Worm (Caenorhabditis elegans) whole organism, L4 larva: ENCODE data around the gene fbxb-52.
A peak's percentile ranks its signal among the peaks of the same experiment; 100 is the strongest.
"Not testable (repeated sequence)": the region's sequence is repeated elsewhere in the genome, so short reads cannot be mapped to it uniquely, and the experiment has no call there.

Source experiments
- D1046.2 ChIP-seq: fragments of 200-800 bp; sonication (Bioruptor generic); IDR thresholded peaks from 2 replicates; pipeline ENCODE4 v1.3.6; 2022; ENCODE audit warnings: missing genetic modification characterization, missing compliant biosample characterization
- F26F4.8 ChIP-seq: fragments of 200-800 bp; sonication (Bioruptor generic); conservative IDR thresholded peaks from 2 replicates; pipeline ENCODE4 v1.3.6; 2022; ENCODE audit warnings: missing genetic modification characterization, missing compliant biosample characterization
- R02D3.7 ChIP-seq: fragments of 150-350 bp; sonication (generic microtip); optimal IDR thresholded peaks from 3 replicates; lab custom pipeline; 2014; ENCODE audit warnings: missing biosample characterization, missing genetic modification characterization
- T20F7.1 ChIP-seq: fragments of 200-800 bp; sonication (Bioruptor generic); optimal IDR thresholded peaks from 2 replicates; lab custom pipeline; 2018; ENCODE audit warnings: mild to moderate bottlenecking, missing genetic modification characterization, missing compliant biosample characterization
- Y5F2A.4 ChIP-seq: fragments of 200-800 bp; sonication (Bioruptor generic); optimal IDR thresholded peaks from 2 replicates; lab custom pipeline; 2018; ENCODE audit warnings: mild to moderate bottlenecking, missing genetic modification characterization, missing compliant biosample characterization
- ZK546.5 ChIP-seq, 2 experiments: sonication (generic microtip); optimal IDR thresholded peaks; 2 replicates each; lab custom pipeline; 2017; ENCODE audit warnings: missing biosample characterization in 2 of 2, missing genetic modification characterization in 2 of 2
- aha-1 ChIP-seq: fragments of 150-350 bp; peaks from one replicate; lab custom pipeline; 2014; ENCODE audit warnings: missing biosample characterization, missing genetic modification characterization
- ama-1 ChIP-seq: fragments of 150-350 bp; optimal IDR thresholded peaks from 2 replicates; lab custom pipeline; 2014; ENCODE audit warnings: inconsistent platforms, mixed read lengths
- arid-1 ChIP-seq: fragments of 200-800 bp; sonication (Bioruptor generic); conservative IDR thresholded peaks from 2 replicates; pipeline ENCODE4 v1.3.6; 2022; ENCODE audit warnings: missing genetic modification reagents, missing genetic modification characterization, missing compliant biosample characterization
- ceh-20 ChIP-seq: fragments of 200-800 bp; sonication (Bioruptor generic); IDR thresholded peaks from 2 replicates; pipeline ENCODE4 v1.3.6; 2022; ENCODE audit warnings: missing genetic modification reagents, missing genetic modification characterization, missing compliant biosample characterization
- ceh-28 ChIP-seq: fragments of 150-350 bp; optimal IDR thresholded peaks from 2 replicates; lab custom pipeline; 2014; ENCODE audit warnings: missing biosample characterization, missing genetic modification reagents, missing genetic modification characterization
- ceh-32 ChIP-seq: sonication (generic microtip); optimal IDR thresholded peaks from 2 replicates; lab custom pipeline; 2016; ENCODE audit warnings: mild to moderate bottlenecking, missing genetic modification characterization, missing compliant biosample characterization; ENCODE audit not compliant: poor library complexity
- ceh-62 ChIP-seq: sonication (generic microtip); optimal IDR thresholded peaks from 2 replicates; lab custom pipeline; 2017; ENCODE audit warnings: missing biosample characterization, missing genetic modification characterization
- ctbp-1 ChIP-seq: fragments of 200-800 bp; sonication (Bioruptor generic); IDR thresholded peaks from 2 replicates; pipeline ENCODE4 v1.3.6; 2022; ENCODE audit warnings: missing genetic modification reagents, missing genetic modification characterization, missing compliant biosample characterization
- duxl-1 ChIP-seq: sonication (generic microtip); optimal IDR thresholded peaks from 2 replicates; lab custom pipeline; 2016; ENCODE audit warnings: mild to moderate bottlenecking, missing genetic modification characterization, moderate library complexity, missing compliant biosample characterization; ENCODE audit not compliant: poor library complexity
- gei-8 ChIP-seq: fragments of 200-800 bp; sonication (Bioruptor generic); optimal IDR thresholded peaks from 2 replicates; lab custom pipeline; 2018; ENCODE audit warnings: mild to moderate bottlenecking, missing genetic modification characterization, missing compliant biosample characterization
- hlh-11 ChIP-seq: fragments of 200-800 bp; sonication (Bioruptor generic); optimal IDR thresholded peaks from 2 replicates; lab custom pipeline; 2018; ENCODE audit warnings: mild to moderate bottlenecking, missing genetic modification characterization, missing compliant biosample characterization
- hmg-1.1 ChIP-seq: fragments of 200-800 bp; sonication (Bioruptor generic); IDR thresholded peaks from 2 replicates; pipeline ENCODE4 v1.3.6; 2022; ENCODE audit warnings: missing genetic modification reagents, missing genetic modification characterization, missing compliant biosample characterization
- jun-1 ChIP-seq: fragments of 150-350 bp; optimal IDR thresholded peaks from 2 replicates; lab custom pipeline; 2014; ENCODE audit warnings: missing biosample characterization, missing genetic modification reagents, missing genetic modification characterization
- lin-15B ChIP-seq: fragments of 150-350 bp; sonication (generic microtip); optimal IDR thresholded peaks from 3 replicates; lab custom pipeline; 2014; ENCODE audit warnings: missing biosample characterization, missing genetic modification characterization
- lin-39 ChIP-seq: fragments of 150-350 bp; optimal IDR thresholded peaks from 2 replicates; lab custom pipeline; 2014; ENCODE audit warnings: missing biosample characterization, missing genetic modification reagents, missing genetic modification characterization
- lsy-2 ChIP-seq, 2 experiments: fragments of 150-350 bp in 1 of 2; sonication (generic microtip) in 1 of 2; optimal IDR thresholded peaks; 2 replicates each; lab custom pipeline; 2014 to 2017; ENCODE audit warnings: missing biosample characterization in 2 of 2, missing genetic modification characterization in 2 of 2
- madf-9 ChIP-seq: fragments of 200-800 bp; sonication (Bioruptor generic); conservative IDR thresholded peaks from 2 replicates; pipeline ENCODE4 v1.3.6; 2022; ENCODE audit warnings: missing genetic modification reagents, missing genetic modification characterization, missing compliant biosample characterization
- mdl-1 ChIP-seq, 2 experiments: fragments of 150-350 bp in 1 of 2; sonication (generic microtip) in 1 of 2; optimal IDR thresholded peaks; 2 replicates each; lab custom pipeline; 2014 to 2017; ENCODE audit warnings: missing biosample characterization in 2 of 2, missing genetic modification characterization in 2 of 2
- mdt-29 ChIP-seq: fragments of 200-800 bp; sonication (Bioruptor generic); IDR thresholded peaks from 2 replicates; pipeline ENCODE4 v1.3.6; 2022; ENCODE audit warnings: missing genetic modification reagents, missing genetic modification characterization, missing compliant biosample characterization
- mep-1 ChIP-seq: fragments of 150-350 bp; sonication (generic microtip); optimal IDR thresholded peaks from 3 replicates; lab custom pipeline; 2014; ENCODE audit warnings: missing biosample characterization, missing genetic modification characterization
- mes-2 ChIP-seq: sonication (generic microtip); optimal IDR thresholded peaks from 2 replicates; lab custom pipeline; 2016; ENCODE audit warnings: missing genotype, mild to moderate bottlenecking, missing genetic modification characterization, missing compliant biosample characterization; ENCODE audit not compliant: poor library complexity, severe bottlenecking
- mxl-2 ChIP-seq: fragments of 200-800 bp; sonication (Bioruptor generic); conservative IDR thresholded peaks from 2 replicates; pipeline ENCODE4 v1.3.6; 2022; ENCODE audit warnings: missing genetic modification reagents, missing genetic modification characterization, missing compliant biosample characterization
- nhr-77 ChIP-seq: fragments of 150-350 bp; optimal IDR thresholded peaks from 2 replicates; lab custom pipeline; 2014; ENCODE audit warnings: missing biosample characterization, missing genetic modification characterization
- pha-4 ChIP-seq, 2 experiments: fragments of 150-350 bp in 1 of 2; fragments of 200-800 bp in 1 of 2; sonication (Bioruptor generic) in 1 of 2; IDR thresholded peaks in 1 of 2; optimal IDR thresholded peaks in 1 of 2; 2 replicates each; pipeline versions ENCODE4 v1.3.6 to Lab custom; 2014 to 2022; ENCODE audit warnings: missing genetic modification characterization in 2 of 2, missing genetic modification reagents in 2 of 2, missing biosample characterization in 1 of 2, missing compliant biosample characterization in 1 of 2
- php-3 ChIP-seq: fragments of 200-800 bp; sonication (Bioruptor generic); IDR thresholded peaks from 2 replicates; pipeline ENCODE4 v1.3.6; 2022; ENCODE audit warnings: missing genetic modification reagents, missing genetic modification characterization, missing compliant biosample characterization
- pqm-1 ChIP-seq: sonication (generic microtip); optimal IDR thresholded peaks from 2 replicates; lab custom pipeline; 2017; ENCODE audit warnings: missing biosample characterization, missing genetic modification characterization
- set-16 ChIP-seq: fragments of 200-800 bp; sonication (Bioruptor generic); IDR thresholded peaks from 2 replicates; pipeline ENCODE4 v1.3.6; 2022; ENCODE audit warnings: missing genetic modification reagents, missing genetic modification characterization, missing compliant biosample characterization
- skn-1 ChIP-seq: fragments of 150-350 bp; optimal IDR thresholded peaks from 2 replicates; lab custom pipeline; 2014; ENCODE audit warnings: missing biosample characterization, missing genetic modification characterization
- snpc-4 ChIP-seq: fragments of 150-350 bp; optimal IDR thresholded peaks from 2 replicates; lab custom pipeline; 2014; ENCODE audit warnings: missing biosample characterization, missing genetic modification characterization
- tag-97 ChIP-seq: fragments of 200-800 bp; sonication (Bioruptor generic); IDR thresholded peaks from 2 replicates; pipeline ENCODE4 v1.3.6; 2022; ENCODE audit warnings: missing genetic modification characterization, missing compliant biosample characterization
- tra-1 ChIP-seq: fragments of 200-800 bp; sonication (Bioruptor generic); IDR thresholded peaks from 2 replicates; pipeline ENCODE4 v1.3.6; 2022; ENCODE audit warnings: missing genetic modification reagents, missing genetic modification characterization, missing compliant biosample characterization
- unc-130 ChIP-seq: sonication (generic microtip); optimal IDR thresholded peaks from 2 replicates; lab custom pipeline; 2016; ENCODE audit warnings: missing genetic modification reagents, missing genetic modification characterization, missing compliant biosample characterization
- unc-62 ChIP-seq, 3 experiments: fragments of 150-350 bp in 1 of 3; sonication (generic microtip); optimal IDR thresholded peaks in 2 of 3; peaks in 1 of 3; 1 replicate in 1 of 3; 2 replicates in 2 of 3; lab custom pipeline; 2014 to 2017; ENCODE audit warnings: missing biosample characterization in 3 of 3, missing genetic modification characterization in 3 of 3, missing genetic modification reagents in 3 of 3, missing genotype in 1 of 3
- vab-7 ChIP-seq: fragments of 200-800 bp; sonication (Bioruptor generic); IDR thresholded peaks from 2 replicates; pipeline ENCODE4 v1.3.6; 2022; ENCODE audit warnings: missing genetic modification reagents, missing genetic modification characterization, missing compliant biosample characterization
- zfp-2 ChIP-seq: sonication (generic microtip); optimal IDR thresholded peaks from 2 replicates; lab custom pipeline; 2016; ENCODE audit warnings: mild to moderate bottlenecking, missing genetic modification characterization, missing compliant biosample characterization
- zip-11 ChIP-seq: fragments of 200-800 bp; sonication (Bioruptor generic); IDR thresholded peaks from 2 replicates; pipeline ENCODE4 v1.3.6; 2022; ENCODE audit warnings: missing genetic modification characterization, missing compliant biosample characterization
- ztf-7 ChIP-seq: fragments of 150-350 bp; optimal IDR thresholded peaks from 2 replicates; lab custom pipeline; 2014; ENCODE audit warnings: missing biosample characterization, missing genetic modification characterization

Gene fbxb-52

ce11 chrII:1543182-1543581 is 7.2 kb downstream of the fbxb-52 start, which contains the start of gene K05F6.4:
Gene K05F6.4 (plus strand): TSS chrII:1543482.
- not testable (repeated sequence) for TF ChIP-seq lin-39; set-16; ZK546.5 (tag; optimal IDR thresholded peaks at IDR 0.05; lab: Kevin White, UChicago)

ce11 chrII:1540628-1541027 is 9.8 kb downstream of the fbxb-52 start, which contains the start of gene poml-4:
Gene poml-4 (plus strand): TSS chrII:1540928.
- TF ChIP-seq mdt-29 (GFP tag; lab: Robert Waterston, UW); nhr-77; lin-15B: not testable (repeated sequence)

DNA sequence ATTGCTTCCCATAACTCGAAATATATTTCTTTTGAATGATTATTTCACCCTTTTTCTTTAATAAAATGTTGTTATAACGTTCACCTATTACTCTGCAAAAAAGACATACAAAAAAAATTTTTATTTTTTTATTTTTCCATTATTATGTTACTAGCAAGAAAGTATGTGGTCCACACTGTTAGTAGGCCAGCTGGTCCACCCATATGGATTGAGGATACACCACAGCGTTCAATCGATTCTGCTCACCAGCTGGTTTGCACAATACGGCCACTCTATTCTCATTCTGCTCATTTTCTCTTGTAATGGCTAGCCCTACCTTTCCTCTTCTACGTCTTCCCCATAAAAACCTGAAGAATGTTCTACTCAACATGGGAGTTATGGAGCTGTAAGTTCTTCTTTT is 11.8 kb downstream of the fbxb-52 start, which contains the start of gene fbxb-44:
fbxb-44 (plus strand) TSS at position 301 of the 400 bp plus-strand sequence.
- TF ChIP-seq ceh-28, result no peak
- TF ChIP-seq T20F7.1 (GFP tag; lab: Kevin White, UChicago), result no peak
- TF ChIP-seq ceh-20 (GFP tag; lab: Robert Waterston, UW), result no peak
- TF ChIP-seq unc-62 (GFP tag; optimal IDR thresholded peaks at IDR 0.05 in 1 of 2; lab: Kevin White, UChicago), result no peak
- no peak for TF ChIP-seq unc-62 (tag; optimal IDR thresholded peaks at IDR 0.05; lab: Kevin White, UChicago)
- no peak for TF ChIP-seq arid-1 (GFP tag; lab: Robert Waterston, UW)
- TF ChIP-seq pha-4 (GFP tag; IDR thresholded peaks at IDR 0.05; lab: Robert Waterston, UW), result no peak
- no peak for TF ChIP-seq pha-4 (tag; optimal IDR thresholded peaks at IDR 0.05; lab: Kevin White, UChicago)
- no peak for TF ChIP-seq D1046.2 (GFP tag; lab: Robert Waterston, UW)
- no peak for TF ChIP-seq snpc-4 (tag; lab: Kevin White, UChicago)
- no peak for TF ChIP-seq mes-2 (tag; lab: Kevin White, UChicago)
- no peak for TF ChIP-seq zip-11 (GFP tag; lab: Robert Waterston, UW)
- TF ChIP-seq ceh-32 (tag; lab: Kevin White, UChicago), result no peak
- TF ChIP-seq ztf-7 (tag; lab: Kevin White, UChicago), result no peak
- no peak for TF ChIP-seq R02D3.7 (tag; lab: Kevin White, UChicago)
- no peak for TF ChIP-seq hlh-11 (tag; lab: Kevin White, UChicago)
- TF ChIP-seq php-3, result no peak
- no peak for TF ChIP-seq zfp-2
- TF ChIP-seq ama-1, result no peak
- no peak for TF ChIP-seq duxl-1 (tag; lab: Kevin White, UChicago)

- TF ChIP-seq snpc-4 (tag; lab: Kevin White, UChicago) (no peak), lsy-2 (tag; optimal IDR thresholded peaks at IDR 0.05; lab: Kevin White, UChicago) (no peak), unc-62 (GFP tag; optimal IDR thresholded peaks at IDR 0.05 in 1 of 2; lab: Kevin White, UChicago) (peak in 1 of 2 experiments; percentile 27), unc-62 (tag; optimal IDR thresholded peaks at IDR 0.05; lab: Kevin White, UChicago) (no peak), tra-1 (GFP tag; lab: Robert Waterston, UW) (no peak), ctbp-1 (GFP tag; lab: Robert Waterston, UW) (no peak), mdl-1 (tag; optimal IDR thresholded peaks at IDR 0.05; lab: Kevin White, UChicago) (no peak), F26F4.8 (GFP tag; lab: Robert Waterston, UW) (no peak), aha-1 (tag; lab: Kevin White, UChicago) (no peak)
- TF ChIP-seq, all 104 proteins: peak for 1
Observed at ce11 chrII:1537321-1537720, 13.1 kb downstream of the fbxb-52 start, which contains the start of gene fbxb-42. Gene fbxb-42 (plus strand): TSS chrII:1537621.

DNA sequence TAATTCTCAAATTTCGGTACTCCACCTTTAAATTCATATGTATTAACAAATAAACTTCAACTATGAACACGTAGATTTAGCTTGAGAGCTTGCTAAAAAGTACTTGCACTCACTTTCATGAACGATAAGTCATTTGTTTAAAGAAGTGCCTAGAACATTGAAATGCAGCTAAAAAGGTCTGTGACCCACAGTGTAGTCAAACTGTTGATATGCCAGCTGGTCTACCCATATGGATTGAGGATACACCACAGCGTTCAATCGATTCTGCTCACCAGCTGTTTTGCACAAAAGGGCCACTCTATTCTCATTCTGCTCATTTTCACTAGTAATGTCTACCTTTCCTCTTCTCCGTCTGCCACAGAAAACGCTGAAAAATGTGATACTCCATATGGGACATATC is 14.5 kb downstream of the fbxb-52 start, which contains the start of gene fbxb-43:
fbxb-43 (plus strand) TSS at position 301 of the 400 bp plus-strand sequence.
- TF ChIP-seq ctbp-1 (GFP tag; lab: Robert Waterston, UW) (no peak), pha-4 (GFP tag; IDR thresholded peaks at IDR 0.05; lab: Robert Waterston, UW) (no peak), pha-4 (tag; optimal IDR thresholded peaks at IDR 0.05; lab: Kevin White, UChicago) (no peak), mep-1 (tag; lab: Kevin White, UChicago) (no peak), hmg-1.1 (GFP tag; lab: Robert Waterston, UW) (no peak), pqm-1 (tag; lab: Kevin White, UChicago) (no peak), madf-9 (GFP tag; lab: Robert Waterston, UW) (no peak), jun-1 (tag; lab: Kevin White, UChicago) (no peak), mxl-2 (no peak), Y5F2A.4 (GFP tag; lab: Kevin White, UChicago) (no peak), tag-97 (GFP tag; lab: Robert Waterston, UW) (no peak), unc-130 (no peak), ceh-20 (GFP tag; lab: Robert Waterston, UW) (no peak), mdt-29 (GFP tag; lab: Robert Waterston, UW) (no peak), ceh-62 (tag; lab: Kevin White, UChicago) (no peak), gei-8 (GFP tag; lab: Kevin White, UChicago) (no peak), skn-1 (tag; lab: Kevin White, UChicago) (no peak), vab-7 (GFP tag; lab: Robert Waterston, UW) (no peak)
